Fruit fly (Drosophila melanogaster) whole organism, pupa: ENCODE data around the gene CkIalpha.

ENCODE experiments used
- CG14655 ChIP-seq: fragments of 200-800 bp; sonication (Bioruptor generic); optimal IDR thresholded peaks from 3 replicates; lab custom pipeline; 2017; ENCODE audit warnings: mild to moderate bottlenecking, missing biosample characterization, missing genetic modification reagents, missing genetic modification characterization
- CG17806 ChIP-seq: fragments of 200-800 bp; sonication (Bioruptor generic); optimal IDR thresholded peaks from 2 replicates; lab custom pipeline; 2018; ENCODE audit warnings: missing biosample characterization, mild to moderate bottlenecking, missing genetic modification characterization, moderate library complexity
- CG32121 ChIP-seq: fragments of 200-800 bp; sonication (Bioruptor generic); IDR thresholded peaks from 2 replicates; pipeline ENCODE4 v1.3.6; 2022; ENCODE audit warnings: missing biosample characterization, missing genetic modification characterization
- CG4496 ChIP-seq: fragments of 200-800 bp; sonication (Bioruptor generic); IDR thresholded peaks from 3 replicates; pipeline ENCODE4 v1.3.6; 2022; ENCODE audit warnings: missing biosample characterization, missing genetic modification characterization
- D1 ChIP-seq: fragments of 200-800 bp; sonication (Bioruptor generic); optimal IDR thresholded peaks from 2 replicates; lab custom pipeline; 2018; ENCODE audit warnings: missing biosample characterization, mild to moderate bottlenecking, missing genetic modification characterization, moderate library complexity
- EcR ChIP-seq: fragments of 200-800 bp; sonication (Bioruptor generic); optimal IDR thresholded peaks from 3 replicates; lab custom pipeline; 2019; ENCODE audit warnings: missing biosample characterization, missing genetic modification characterization, mild to moderate bottlenecking, moderate library complexity, missing genetic modification reagents
- Pif1A ChIP-seq: fragments of 200-800 bp; sonication (Bioruptor generic); optimal IDR thresholded peaks from 3 replicates; lab custom pipeline; 2016; ENCODE audit warnings: missing biosample characterization, missing genetic modification characterization
- Pif1B ChIP-seq: fragments of 200-800 bp; sonication (Bioruptor generic); optimal IDR thresholded peaks from 3 replicates; lab custom pipeline; 2016; ENCODE audit warnings: missing biosample characterization, missing genetic modification characterization
- gl ChIP-seq: fragments of 200-800 bp; sonication (Bioruptor generic); optimal IDR thresholded peaks from 2 replicates; lab custom pipeline; 2018; ENCODE audit warnings: missing biosample characterization, mild to moderate bottlenecking, missing genetic modification characterization

DNA sequence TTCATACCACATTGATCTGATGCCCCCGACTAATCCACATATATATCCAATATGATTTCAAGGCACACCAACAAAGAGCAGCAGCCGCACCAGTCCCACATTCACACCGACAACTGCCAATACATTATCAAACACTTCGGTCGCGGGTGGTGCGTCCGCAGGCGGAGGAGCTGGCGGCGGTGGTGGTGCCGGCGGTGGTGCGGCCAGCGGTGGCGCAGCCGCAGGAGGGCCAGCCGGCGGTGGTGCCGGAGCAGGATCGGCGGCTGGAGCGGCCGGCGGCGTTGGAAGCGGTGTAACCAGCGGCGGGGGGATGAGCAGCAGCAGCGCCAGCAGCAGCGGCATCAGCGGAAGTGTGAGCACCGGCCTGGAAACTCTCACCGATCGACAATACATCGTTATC, 1.8 kb upstream of the CkIalpha start:
- TF ChIP-seq CG14655 (no peak), EcR (GFP tag; lab: Kevin White, UChicago) (no peak), Pif1A (GFP tag; lab: Kevin White, UChicago) (no peak), Pif1B (no peak), CG4496 (GFP tag; lab: Robert Waterston, UW) (no peak), CG17806 (tag; lab: Kevin White, UChicago) (no peak), gl (tag; lab: Kevin White, UChicago) (no peak), CG32121 (no peak), D1 (no peak)
